Worm (Caenorhabditis elegans) whole organism, L4/young adult: ENCODE data around the gene his-1.

Experiments
- W03F9.2 ChIP-seq: fragments of 150-350 bp; optimal IDR thresholded peaks from 2 replicates; lab custom pipeline; 2014; ENCODE audit warnings: missing biosample characterization, missing genetic modification characterization
- dao-5 ChIP-seq: sonication (generic microtip); optimal IDR thresholded peaks from 2 replicates; lab custom pipeline; 2016; ENCODE audit warnings: missing genotype, missing genetic modification characterization, moderate library complexity, missing compliant biosample characterization
- him-1 ChIP-seq: sonication (generic microtip); optimal IDR thresholded peaks from 2 replicates; lab custom pipeline; 2016; ENCODE audit warnings: missing genotype, missing genetic modification reagents, missing genetic modification characterization, missing compliant biosample characterization

DNA sequence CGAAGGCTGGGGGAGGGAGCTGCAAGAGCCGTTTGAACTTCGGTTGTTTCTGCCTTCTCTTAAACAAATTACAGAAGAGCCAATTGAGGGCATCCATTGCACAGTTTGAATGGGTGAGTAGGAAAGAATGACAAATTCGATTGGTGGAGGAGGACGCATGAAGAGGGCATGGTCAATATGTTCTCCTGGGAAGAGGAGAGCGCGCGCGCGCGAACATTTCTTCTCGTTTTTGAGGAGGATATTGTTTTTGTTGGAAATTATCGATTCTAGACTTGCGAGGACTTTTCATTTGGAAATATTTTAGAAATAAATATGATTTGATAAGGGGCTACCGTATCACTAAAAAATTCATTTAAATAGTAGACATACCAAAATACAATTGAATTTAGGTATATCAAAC is 10.7 kb upstream of the his-1 start, which contains the start of gene T10C6.7:
- no peak for TF ChIP-seq W03F9.2 (tag; lab: Kevin White, UChicago)
- no peak for TF ChIP-seq him-1
- no peak for TF ChIP-seq dao-5 (tag; lab: Kevin White, UChicago)
